Fruit fly (Drosophila melanogaster) whole organism, prepupa: ENCODE data around the gene CG14810.

Source experiments
- Blimp-1 ChIP-seq: fragments of 200-800 bp; sonication (Bioruptor generic); optimal IDR thresholded peaks from 3 replicates; lab custom pipeline; 2017; ENCODE audit warnings: missing biosample characterization, missing genetic modification characterization, mild to moderate bottlenecking, moderate library complexity, missing genetic modification reagents
- CG11902 ChIP-seq: fragments of 200-800 bp; sonication (Bioruptor generic); optimal IDR thresholded peaks from 3 replicates; lab custom pipeline; 2016; ENCODE audit warnings: missing biosample characterization, missing genetic modification characterization
- CG15336 ChIP-seq: fragments of 200-800 bp; sonication (Bioruptor generic); IDR thresholded peaks from 2 replicates; pipeline ENCODE4 v1.3.6; 2022; ENCODE audit warnings: missing biosample characterization, missing genetic modification characterization
- CG3032 ChIP-seq: fragments of 200-800 bp; optimal IDR thresholded peaks from 2 replicates; lab custom pipeline; 2019; ENCODE audit warnings: missing biosample characterization, mild to moderate bottlenecking, missing genetic modification characterization, moderate library complexity
- CG31627 ChIP-seq: fragments of 200-800 bp; sonication (Bioruptor generic); optimal IDR thresholded peaks from 3 replicates; lab custom pipeline; 2016; ENCODE audit warnings: missing biosample characterization, missing genetic modification characterization
- CG34406 ChIP-seq: fragments of 200-800 bp; sonication (Bioruptor generic); optimal IDR thresholded peaks from 3 replicates; lab custom pipeline; 2016; ENCODE audit warnings: missing biosample characterization, missing genetic modification characterization
- CG6163 ChIP-seq: fragments of 200-800 bp; sonication (Bioruptor generic); IDR thresholded peaks from 3 replicates; pipeline ENCODE4 v1.3.6; 2022; ENCODE audit warnings: missing biosample characterization, missing genetic modification characterization
- CG6276 ChIP-seq: fragments of 200-800 bp; sonication (Bioruptor generic); optimal IDR thresholded peaks from 2 replicates; lab custom pipeline; 2017; ENCODE audit warnings: missing biosample characterization, mild to moderate bottlenecking, missing genetic modification characterization
- CG7368 ChIP-seq: fragments of 200-800 bp; sonication (Bioruptor generic); optimal IDR thresholded peaks from 3 replicates; lab custom pipeline; 2016; ENCODE audit warnings: missing biosample characterization, missing genetic modification characterization
- Eip75B ChIP-seq: fragments of 200-800 bp; sonication (Bioruptor generic); optimal IDR thresholded peaks from 3 replicates; lab custom pipeline; 2016; ENCODE audit warnings: missing biosample characterization, missing genetic modification characterization
- Eip78C ChIP-seq: fragments of 200-800 bp; sonication (Bioruptor generic); peaks from one replicate; lab custom pipeline; 2016; ENCODE audit warnings: missing biosample characterization, missing genetic modification characterization
- Ets21C ChIP-seq: fragments of 200-800 bp; sonication (Bioruptor generic); optimal IDR thresholded peaks from 3 replicates; lab custom pipeline; 2016; ENCODE audit warnings: missing biosample characterization, missing genetic modification characterization
- Ets96B ChIP-seq: fragments of 200-800 bp; optimal IDR thresholded peaks from 2 replicates; lab custom pipeline; 2019; ENCODE audit warnings: missing biosample characterization, mild to moderate bottlenecking, missing genetic modification characterization, moderate library complexity
- Gug ChIP-seq: fragments of 200-800 bp; sonication (Bioruptor generic); IDR thresholded peaks from 2 replicates; pipeline ENCODE4 v1.3.6; 2022; ENCODE audit warnings: missing biosample characterization, missing genetic modification characterization
- Hr39 ChIP-seq: fragments of 200-800 bp; sonication (Bioruptor generic); optimal IDR thresholded peaks from 2 replicates; lab custom pipeline; 2016; ENCODE audit warnings: missing biosample characterization, missing genetic modification characterization
- Hr4 ChIP-seq: fragments of 200-800 bp; sonication (Bioruptor generic); optimal IDR thresholded peaks from 3 replicates; lab custom pipeline; 2016; ENCODE audit warnings: missing biosample characterization, missing genetic modification characterization
- Met ChIP-seq: fragments of 200-800 bp; sonication (Bioruptor generic); optimal IDR thresholded peaks from 3 replicates; lab custom pipeline; 2016; ENCODE audit warnings: missing biosample characterization, missing genetic modification characterization
- OdsH ChIP-seq: fragments of 200-800 bp; sonication (Bioruptor generic); optimal IDR thresholded peaks from 3 replicates; lab custom pipeline; 2016; ENCODE audit warnings: missing biosample characterization, missing genetic modification characterization
- Smox ChIP-seq: fragments of 200-800 bp; sonication (Bioruptor generic); optimal IDR thresholded peaks from 3 replicates; lab custom pipeline; 2016; ENCODE audit warnings: missing biosample characterization, missing genetic modification characterization
- Sox102F ChIP-seq: fragments of 200-800 bp; sonication (Bioruptor generic); optimal IDR thresholded peaks from 2 replicates; lab custom pipeline; 2016; ENCODE audit warnings: missing biosample characterization, mild to moderate bottlenecking, missing genetic modification characterization
- Sox14 ChIP-seq: fragments of 200-800 bp; sonication (Bioruptor generic); optimal IDR thresholded peaks from 3 replicates; lab custom pipeline; 2016; ENCODE audit warnings: missing biosample characterization, missing genetic modification characterization
- cyc ChIP-seq: fragments of 200-800 bp; sonication (Bioruptor generic); optimal IDR thresholded peaks from 3 replicates; lab custom pipeline; 2016; ENCODE audit warnings: missing biosample characterization, missing genetic modification characterization
- dac ChIP-seq: fragments of 200-800 bp; sonication (Bioruptor generic); optimal IDR thresholded peaks from 2 replicates; lab custom pipeline; 2017; ENCODE audit warnings: missing biosample characterization, mild to moderate bottlenecking, missing genetic modification characterization
- dsx ChIP-seq: fragments of 200-800 bp; optimal IDR thresholded peaks from 3 replicates; lab custom pipeline; 2019; ENCODE audit warnings: missing biosample characterization, mild to moderate bottlenecking, missing genetic modification characterization, moderate library complexity; ENCODE audit not compliant: poor library complexity, severe bottlenecking
- eg ChIP-seq: fragments of 200-800 bp; sonication (Bioruptor generic); IDR thresholded peaks from 3 replicates; pipeline ENCODE4 v1.3.6; 2022; ENCODE audit warnings: missing biosample characterization, missing genetic modification characterization
- fd59A ChIP-seq: fragments of 200-800 bp; sonication (Bioruptor generic); optimal IDR thresholded peaks from 2 replicates; lab custom pipeline; 2017; ENCODE audit warnings: missing biosample characterization, mild to moderate bottlenecking, missing genetic modification characterization, missing genetic modification reagents
- fkh ChIP-seq: fragments of 200-800 bp; sonication (Bioruptor generic); optimal IDR thresholded peaks from 3 replicates; lab custom pipeline; 2017; ENCODE audit warnings: missing biosample characterization, mild to moderate bottlenecking, missing genetic modification characterization, moderate library complexity
- pdm3 ChIP-seq: fragments of 200-800 bp; sonication (Bioruptor generic); optimal IDR thresholded peaks from 3 replicates; lab custom pipeline; 2016; ENCODE audit warnings: missing biosample characterization, missing genetic modification characterization
- spab ChIP-seq: fragments of 200-800 bp; sonication (Bioruptor generic); optimal IDR thresholded peaks from 2 replicates; lab custom pipeline; 2017; ENCODE audit warnings: missing biosample characterization, mild to moderate bottlenecking, missing genetic modification characterization, missing genetic modification reagents
- ss ChIP-seq, 2 experiments: fragments of 200-800 bp; sonication (Bioruptor generic); optimal IDR thresholded peaks; 2 replicates in 1 of 2; 3 replicates in 1 of 2; lab custom pipeline; 2017 to 2018; ENCODE audit warnings: mild to moderate bottlenecking in 2 of 2, missing biosample characterization in 2 of 2, missing genetic modification characterization in 2 of 2, moderate library complexity in 1 of 2
- svp ChIP-seq: fragments of 200-800 bp; sonication (Bioruptor generic); peaks from one replicate; lab custom pipeline; 2016; ENCODE audit warnings: missing biosample characterization, missing genetic modification characterization
- topi ChIP-seq: fragments of 200-800 bp; sonication (Bioruptor generic); optimal IDR thresholded peaks from 3 replicates; lab custom pipeline; 2016; ENCODE audit warnings: missing biosample characterization, missing genetic modification characterization
- vri ChIP-seq: fragments of 200-800 bp; sonication (Bioruptor generic); optimal IDR thresholded peaks from 3 replicates; lab custom pipeline; 2016; ENCODE audit warnings: missing biosample characterization, mild to moderate bottlenecking, missing genetic modification characterization

CG14810 gene

dm6 chrX:1789266-1789665 is 30.9 kb downstream of the CG14810 start, which contains the start of gene CG32806:
TSS of gene CG32806 (plus strand) at chrX:1789566.
- TF ChIP-seq Sox102F (no peak), CG15336 (GFP tag; lab: Robert Waterston, UW) (no peak), Eip78C (GFP tag; lab: Kevin White, UChicago) (no peak), OdsH (GFP tag; lab: Kevin White, UChicago) (no peak), CG7368 (GFP tag; lab: Kevin White, UChicago) (no peak), fd59A (GFP tag; lab: Kevin White, UChicago) (no peak), Gug (GFP tag; lab: Robert Waterston, UW) (no peak), CG6163 (GFP tag; lab: Robert Waterston, UW) (no peak), CG6276 (no peak), Smox (no peak), ss (GFP tag; optimal IDR thresholded peaks at IDR 0.05; lab: Kevin White, UChicago) (no peak), Sox14 (GFP tag; lab: Kevin White, UChicago) (no peak), svp (GFP tag; lab: Kevin White, UChicago) (no peak), vri (GFP tag; lab: Kevin White, UChicago) (no peak), CG34406 (GFP tag; lab: Kevin White, UChicago) (no peak)

DNA sequence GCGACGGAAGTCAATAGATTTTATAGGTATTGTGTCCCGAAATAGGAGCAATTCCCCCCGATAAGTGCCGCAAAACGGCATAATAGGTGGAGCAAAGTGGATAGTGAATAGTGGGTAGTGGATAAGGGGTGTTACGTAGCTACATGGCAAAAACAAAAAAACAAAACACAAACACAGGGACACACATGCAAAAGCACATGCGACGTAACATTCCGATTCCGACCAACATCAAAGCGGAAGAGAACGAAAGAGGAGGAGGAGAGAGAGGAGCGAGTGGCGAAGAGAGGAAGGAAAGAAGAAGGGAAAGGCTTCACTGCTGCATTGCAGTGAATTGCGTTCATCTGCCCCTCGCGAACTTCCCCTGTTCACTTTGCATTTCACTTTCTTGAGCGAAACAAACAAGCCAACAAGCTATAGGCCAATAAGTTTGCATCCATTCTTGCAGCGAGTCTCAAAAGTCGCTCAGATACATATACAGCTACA is 45.8 kb downstream of the CG14810 start:
- no peak for TF ChIP-seq dsx (GFP tag; lab: Kevin White, UChicago)
- peak; percentile 30 for TF ChIP-seq Blimp-1 (GFP tag; lab: Kevin White, UChicago)
- TF ChIP-seq CG11902 (GFP tag; lab: Kevin White, UChicago) = no peak

DNA sequence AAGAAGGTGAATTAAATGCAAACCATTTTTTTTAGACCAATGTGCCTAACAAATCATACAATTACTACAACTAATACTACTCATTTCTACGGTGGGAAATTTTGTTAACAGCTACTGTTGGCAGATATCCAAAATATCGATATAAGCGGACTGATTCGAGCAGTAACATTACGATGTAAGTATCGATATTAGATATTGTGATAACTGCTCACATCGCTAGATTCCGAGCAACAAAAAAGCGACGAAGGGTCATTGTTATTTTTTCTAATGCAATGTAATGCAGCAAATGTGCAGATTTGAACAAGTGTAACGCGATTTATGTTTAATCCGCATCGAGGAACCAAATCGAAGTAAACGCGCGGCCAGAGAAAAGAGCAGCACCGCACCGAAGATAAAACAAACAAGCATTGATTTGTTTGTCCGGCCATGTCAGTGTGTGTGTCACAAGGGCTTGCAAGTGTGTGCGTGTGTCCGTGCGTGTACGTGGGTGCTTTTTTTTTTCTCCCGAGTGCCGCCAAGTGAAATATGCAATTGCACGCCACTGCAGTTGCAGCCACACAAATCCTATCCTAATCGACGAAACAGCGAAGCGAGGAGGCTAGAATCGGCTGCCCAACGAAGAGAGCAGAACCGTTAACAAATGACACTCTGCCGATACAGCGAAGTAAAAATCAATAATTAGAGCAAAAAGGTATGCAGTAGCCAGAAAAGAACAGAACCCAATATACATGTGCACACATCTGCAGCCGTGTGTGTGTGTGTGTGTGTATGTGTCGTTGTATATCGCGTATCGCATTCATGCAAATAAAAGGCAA is 46.4 kb downstream of the CG14810 start, which contains the start of the genes prage and Adar:
Gene prage (plus strand): TSS at position 188 of the 815 bp plus-strand sequence.
Gene Adar (plus strand): TSS at position 194 of the 815 bp plus-strand sequence.
- peak; percentile 4 for TF ChIP-seq Ets21C (GFP tag; lab: Kevin White, UChicago)
- no peak for TF ChIP-seq Blimp-1 (GFP tag; lab: Kevin White, UChicago)
- TF ChIP-seq pdm3 (GFP tag; lab: Kevin White, UChicago) = no peak
- TF ChIP-seq topi (GFP tag; lab: Kevin White, UChicago) = peak; percentile 20
- peak; percentile 47 for TF ChIP-seq Met (GFP tag; lab: Kevin White, UChicago)
- peak; percentile 3 for TF ChIP-seq CG3032 (tag; lab: Kevin White, UChicago)
- peak; percentile 47 for TF ChIP-seq cyc (GFP tag; lab: Kevin White, UChicago)
- TF ChIP-seq Eip75B (GFP tag; lab: Kevin White, UChicago) = no peak
- no peak for TF ChIP-seq Ets96B
- peak; percentile 87 for TF ChIP-seq fkh
- TF ChIP-seq eg (GFP tag; lab: Robert Waterston, UW) = no peak
- no peak for TF ChIP-seq CG11902 (GFP tag; lab: Kevin White, UChicago)
- no peak for TF ChIP-seq spab (GFP tag; lab: Kevin White, UChicago)
- peak; percentile 7 for TF ChIP-seq CG31627 (GFP tag; lab: Kevin White, UChicago)
- TF ChIP-seq Smox = peak; percentile 12
- peak; percentile 77 for TF ChIP-seq Eip78C (GFP tag; lab: Kevin White, UChicago)
- peak; percentile 5 for TF ChIP-seq Hr4 (GFP tag; lab: Kevin White, UChicago)
- TF ChIP-seq dac (GFP tag; lab: Kevin White, UChicago) = no peak

DNA sequence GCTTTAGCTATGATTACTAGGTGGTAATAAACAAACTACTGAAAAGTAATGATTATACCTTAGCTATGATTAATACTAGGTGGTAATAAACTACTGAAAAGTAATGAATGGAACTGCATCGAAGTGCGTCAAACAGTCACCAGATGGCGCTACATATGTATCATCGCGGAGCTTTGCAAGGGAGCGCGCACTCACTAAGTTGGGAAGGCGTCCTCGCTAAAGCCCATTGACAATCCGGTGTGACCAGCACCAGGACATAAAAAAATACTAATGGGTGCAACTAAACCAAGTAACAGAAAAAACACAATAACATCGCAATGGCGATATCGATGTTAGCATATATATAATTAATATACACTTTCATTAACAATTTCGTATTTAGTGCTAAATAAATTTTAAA is 47.5 kb downstream of the CG14810 start:
- TF ChIP-seq fkh (peak; percentile 2), Smox (no peak), Hr39 (GFP tag; lab: Kevin White, UChicago) (no peak)
